Worm (Caenorhabditis elegans) whole organism, mixed stage, embryonic: ENCODE results near the gene W07E6.5.
"Not testable (repeated sequence)": the region's sequence is repeated elsewhere in the genome, so short reads cannot be mapped to it uniquely, and the experiment has no call there.

Experiments used
- blmp-1 ChIP-seq: fragments of 150-350 bp; optimal IDR thresholded peaks from 2 replicates; lab custom pipeline; 2014; ENCODE audit warnings: missing biosample characterization, missing genetic modification characterization
- nhr-28 ChIP-seq: fragments of 150-350 bp; optimal IDR thresholded peaks from 2 replicates; lab custom pipeline; 2014; ENCODE audit warnings: missing biosample characterization, missing genetic modification characterization
- sptf-1 ChIP-seq: sonication (generic microtip); optimal IDR thresholded peaks from 2 replicates; lab custom pipeline; 2017; ENCODE audit warnings: mild to moderate bottlenecking, missing genetic modification characterization, moderate library complexity, missing compliant biosample characterization
- unc-62 ChIP-seq: fragments of 150-350 bp; optimal IDR thresholded peaks from 2 replicates; lab custom pipeline; 2014; ENCODE audit warnings: missing biosample characterization, missing genetic modification reagents, missing genetic modification characterization

- not testable (repeated sequence) for TF ChIP-seq nhr-28 (tag; lab: Kevin White, UChicago); blmp-1 (tag; lab: Kevin White, UChicago); sptf-1 (tag; lab: Kevin White, UChicago); unc-62
These were observed 18.7 kb upstream of the W07E6.5 start, which contains the start of gene W10D9.1 for ce11 chrII:454646-455045.
